Fruit fly (Drosophila melanogaster): ENCODE results near the gene caps.

dm6 chr3L:13286640-13287039 is 58.1 kb downstream of the caps start:
- TF ChIP-seq CG11294 (GFP tag; IDR thresholded peaks at IDR 0.05) (no peak), Eip78C (GFP tag) (no peak), pdm3 (GFP tag; optimal IDR thresholded peaks at IDR 0.05) (no peak), CG6792 (GFP tag; optimal IDR thresholded peaks at IDR 0.05) (no peak), CG11762 (GFP tag; optimal IDR thresholded peaks at IDR 0.05; ENCODE audit: insufficient read depth) (no peak), CG6854 (GFP tag; optimal IDR thresholded peaks at IDR 0.05) (no peak)
